Worm (Caenorhabditis elegans) whole organism, young adult: Measurements from ENCODE around the gene C34C12.6.

Experiments used
- T07F8.4 ChIP-seq: sonication (generic microtip); optimal IDR thresholded peaks from 2 replicates; lab custom pipeline; 2016; ENCODE audit warnings: mild to moderate bottlenecking, missing genetic modification characterization, moderate library complexity, missing compliant biosample characterization
- Y95B8A.8 ChIP-seq: fragments of 200-800 bp; sonication (Bioruptor generic); IDR thresholded peaks from 2 replicates; pipeline ENCODE4 v1.3.6; 2022; ENCODE audit warnings: missing genetic modification reagents, missing genetic modification characterization, missing compliant biosample characterization
- bed-1 ChIP-seq: fragments of 200-800 bp; sonication (Bioruptor generic); IDR thresholded peaks from 2 replicates; pipeline ENCODE4 v1.3.6; 2022; ENCODE audit warnings: missing genetic modification reagents, missing genetic modification characterization, missing compliant biosample characterization
- him-1 ChIP-seq: sonication (generic microtip); optimal IDR thresholded peaks from 2 replicates; lab custom pipeline; 2016; ENCODE audit warnings: missing genotype, missing genetic modification reagents, missing genetic modification characterization, missing compliant biosample characterization
- hmg-1.2 ChIP-seq: fragments of 200-800 bp; sonication (Bioruptor generic); IDR thresholded peaks from 2 replicates; pipeline ENCODE4 v1.3.6; 2022; ENCODE audit warnings: missing genetic modification reagents, missing genetic modification characterization, missing compliant biosample characterization
- let-526 ChIP-seq: fragments of 200-800 bp; sonication (Bioruptor generic); IDR thresholded peaks from 2 replicates; pipeline ENCODE4 v1.3.6; 2022; ENCODE audit warnings: missing genetic modification reagents, missing genetic modification characterization, missing compliant biosample characterization
- lsl-1 ChIP-seq: fragments of 200-800 bp; sonication (Bioruptor generic); optimal IDR thresholded peaks from 2 replicates; lab custom pipeline; 2018; ENCODE audit warnings: mild to moderate bottlenecking, missing genetic modification characterization, moderate library complexity, missing compliant biosample characterization
- nfya-2 ChIP-seq: fragments of 200-800 bp; sonication (Bioruptor generic); IDR thresholded peaks from 2 replicates; pipeline ENCODE4 v1.3.6; 2022; ENCODE audit warnings: missing genetic modification reagents, missing genetic modification characterization, missing compliant biosample characterization
- pha-4 ChIP-seq: fragments of 150-350 bp; sonication (generic microtip); optimal IDR thresholded peaks from 2 replicates; lab custom pipeline; 2014; ENCODE audit warnings: missing biosample characterization, missing genetic modification reagents, missing genetic modification characterization
- rec-8 ChIP-seq, 2 experiments: sonication (generic microtip); optimal IDR thresholded peaks; 2 replicates each; lab custom pipeline; 2016; ENCODE audit warnings: mild to moderate bottlenecking in 2 of 2, missing genetic modification characterization in 2 of 2, missing genetic modification reagents in 2 of 2, missing genotype in 2 of 2, missing biosample characterization in 1 of 2, missing compliant biosample characterization in 1 of 2, moderate library complexity in 1 of 2
- tbp1 ChIP-seq: fragments of 200-800 bp; sonication (Bioruptor generic); optimal IDR thresholded peaks from 2 replicates; lab custom pipeline; 2018; ENCODE audit warnings: mild to moderate bottlenecking, missing genetic modification characterization, missing compliant biosample characterization
- unc-130 ChIP-seq: sonication (generic microtip); optimal IDR thresholded peaks from 2 replicates; lab custom pipeline; 2016; ENCODE audit warnings: missing genetic modification reagents, missing genetic modification characterization, missing compliant biosample characterization

- TF ChIP-seq Y95B8A.8 (GFP tag; lab: Robert Waterston, UW) (no peak), rec-8 (tag; optimal IDR thresholded peaks at IDR 0.05; lab: Kevin White, UChicago) (no peak), unc-130 (no peak), hmg-1.2 (GFP tag; lab: Robert Waterston, UW) (no peak), let-526 (GFP tag; lab: Robert Waterston, UW) (no peak), T07F8.4 (tag; lab: Kevin White, UChicago) (no peak), bed-1 (GFP tag; lab: Robert Waterston, UW) (no peak), him-1 (tag; lab: Kevin White, UChicago) (no peak), pha-4 (tag; lab: Kevin White, UChicago) (no peak), nfya-2 (GFP tag; lab: Robert Waterston, UW) (no peak), tbp1 (GFP tag; lab: Kevin White, UChicago) (no peak), lsl-1 (GFP tag; lab: Kevin White, UChicago) (no peak)
These were observed 47.4 kb downstream of the C34C12.6 start, which contains the start of gene pitp-1 for ce11 chrIII:3529744-3530208.
